Fruit fly (Drosophila melanogaster) whole organism, embryonic: ENCODE results near the gene Arv1.

Source experiments
- B-H2 ChIP-seq: fragments of 200-800 bp; sonication (Bioruptor generic); optimal IDR thresholded peaks from 2 replicates; lab custom pipeline; 2018; ENCODE audit warnings: missing biosample characterization, mild to moderate bottlenecking, missing genetic modification characterization
- CG10321 ChIP-seq: fragments of 200-800 bp; sonication (Bioruptor generic); IDR thresholded peaks from 2 replicates; pipeline ENCODE4 v1.3.6; 2022; ENCODE audit warnings: missing biosample characterization, missing genetic modification characterization
- CG10979 ChIP-seq: fragments of 200-800 bp; sonication (Bioruptor generic); optimal IDR thresholded peaks from 2 replicates; lab custom pipeline; 2018; ENCODE audit warnings: missing biosample characterization, mild to moderate bottlenecking, missing genetic modification characterization, moderate library complexity
- CG12155 ChIP-seq: fragments of 200-800 bp; sonication (Bioruptor generic); optimal IDR thresholded peaks from 3 replicates; lab custom pipeline; 2016; ENCODE audit warnings: missing biosample characterization, missing genetic modification characterization
- CG13775 ChIP-seq: fragments of 200-800 bp; sonication (Bioruptor generic); optimal IDR thresholded peaks from 3 replicates; lab custom pipeline; 2017; ENCODE audit warnings: missing biosample characterization, mild to moderate bottlenecking, missing genetic modification characterization
- CG15011 ChIP-seq: fragments of 200-800 bp; sonication (Bioruptor generic); optimal IDR thresholded peaks from 3 replicates; lab custom pipeline; 2018; ENCODE audit warnings: missing biosample characterization, mild to moderate bottlenecking, missing genetic modification characterization
- CG15073 ChIP-seq: fragments of 200-800 bp; sonication (Bioruptor generic); optimal IDR thresholded peaks from 2 replicates; lab custom pipeline; 2016; ENCODE audit warnings: missing biosample characterization, missing genetic modification characterization
- CG16813 ChIP-seq: fragments of 200-800 bp; sonication (Bioruptor generic); IDR thresholded peaks from 3 replicates; pipeline ENCODE4 v1.3.6; 2022; ENCODE audit warnings: missing biosample characterization, missing genetic modification characterization; ENCODE audit not compliant: partially characterized antibody
- CG2875 ChIP-seq: fragments of 200-800 bp; sonication (Bioruptor generic); optimal IDR thresholded peaks from 2 replicates; lab custom pipeline; 2017; ENCODE audit warnings: missing biosample characterization, mild to moderate bottlenecking, missing genetic modification characterization, missing genetic modification reagents
- CG42726 ChIP-seq: fragments of 200-800 bp; sonication (Bioruptor generic); IDR thresholded peaks from 2 replicates; pipeline ENCODE4 v1.3.6; 2022; ENCODE audit warnings: missing biosample characterization, missing genetic modification characterization; ENCODE audit not compliant: partially characterized antibody
- CG4424 ChIP-seq: fragments of 200-800 bp; sonication (Bioruptor generic); optimal IDR thresholded peaks from 3 replicates; lab custom pipeline; 2016; ENCODE audit warnings: missing biosample characterization, missing genetic modification characterization
- CG4854 ChIP-seq: fragments of 200-800 bp; sonication (Bioruptor generic); optimal IDR thresholded peaks from 2 replicates; lab custom pipeline; 2016; ENCODE audit warnings: missing biosample characterization, missing genetic modification characterization, inconsistent platforms
- CG6254 ChIP-seq: fragments of 200-800 bp; sonication (Bioruptor generic); optimal IDR thresholded peaks from 3 replicates; lab custom pipeline; 2017; ENCODE audit warnings: mild to moderate bottlenecking, missing biosample characterization, missing genetic modification reagents, missing genetic modification characterization
- CG6689 ChIP-seq: fragments of 200-800 bp; sonication (Bioruptor generic); IDR thresholded peaks from 2 replicates; pipeline ENCODE4 v1.3.6; 2022; ENCODE audit warnings: missing biosample characterization, missing genetic modification characterization
- CG6791 ChIP-seq: fragments of 200-800 bp; sonication (Bioruptor generic); IDR thresholded peaks from 3 replicates; pipeline ENCODE4 v1.3.6; 2022; ENCODE audit warnings: missing biosample characterization, missing genetic modification characterization; ENCODE audit not compliant: partially characterized antibody
- CG7745 ChIP-seq: fragments of 200-800 bp; sonication (Bioruptor generic); optimal IDR thresholded peaks from 2 replicates; lab custom pipeline; 2018; ENCODE audit warnings: missing biosample characterization, mild to moderate bottlenecking, missing genetic modification characterization, moderate library complexity
- CrebB ChIP-seq: fragments of 200-800 bp; sonication (Bioruptor generic); optimal IDR thresholded peaks from 3 replicates; lab custom pipeline; 2018; ENCODE audit warnings: missing biosample characterization, mild to moderate bottlenecking, missing genetic modification characterization
- E2f2 ChIP-seq: fragments of 200-800 bp; sonication (Bioruptor generic); IDR thresholded peaks from 2 replicates; pipeline ENCODE4 v1.3.6; 2022; ENCODE audit warnings: missing biosample characterization, missing genetic modification characterization
- H15 ChIP-seq: fragments of 200-800 bp; sonication (Bioruptor generic); IDR thresholded peaks from 3 replicates; pipeline ENCODE4 v1.3.6; 2022; ENCODE audit warnings: missing biosample characterization, missing genetic modification characterization
- Hey ChIP-seq: fragments of 200-800 bp; sonication (Bioruptor generic); optimal IDR thresholded peaks from 3 replicates; lab custom pipeline; 2018; ENCODE audit warnings: missing biosample characterization, mild to moderate bottlenecking, missing genetic modification characterization
- Hsf ChIP-seq: fragments of 200-800 bp; sonication (Bioruptor generic); optimal IDR thresholded peaks from 3 replicates; lab custom pipeline; 2016; ENCODE audit warnings: missing biosample characterization, missing genetic modification characterization
- Med ChIP-seq: fragments of 200-800 bp; sonication (Bioruptor generic); peaks from one replicate; lab custom pipeline; 2016; ENCODE audit warnings: missing biosample characterization, missing genetic modification characterization, mild to moderate bottlenecking, inconsistent platforms, moderate library complexity
- NfI ChIP-seq: fragments of 200-800 bp; sonication (Bioruptor generic); optimal IDR thresholded peaks from 3 replicates; lab custom pipeline; 2018; ENCODE audit warnings: missing biosample characterization, mild to moderate bottlenecking, missing genetic modification characterization, moderate library complexity
- Opbp ChIP-seq: fragments of 200-800 bp; sonication (Bioruptor generic); IDR thresholded peaks from 3 replicates; pipeline ENCODE4 v1.3.6; 2022; ENCODE audit warnings: missing biosample characterization, missing genetic modification characterization; ENCODE audit not compliant: partially characterized antibody
- PHDP ChIP-seq: fragments of 200-800 bp; sonication (Bioruptor generic); optimal IDR thresholded peaks from 3 replicates; lab custom pipeline; 2018; ENCODE audit warnings: missing biosample characterization, mild to moderate bottlenecking, missing genetic modification characterization, moderate library complexity
- Sin3A ChIP-seq: fragments of >200 bp; optimal IDR thresholded peaks from 2 replicates; lab custom pipeline; 2018
- Sox100B ChIP-seq: fragments of 200-800 bp; sonication (Bioruptor generic); optimal IDR thresholded peaks from 3 replicates; lab custom pipeline; 2018; ENCODE audit warnings: missing biosample characterization, mild to moderate bottlenecking, missing genetic modification characterization
- Sry-δ ChIP-seq: fragments of 200-800 bp; sonication (Bioruptor generic); optimal IDR thresholded peaks from 2 replicates; lab custom pipeline; 2016; ENCODE audit warnings: missing biosample characterization, missing genetic modification characterization
- Stat92E ChIP-seq, 3 experiments: fragments of >200 bp in 2 of 3; fragments of 200-800 bp in 1 of 3; sonication (Bioruptor generic) in 1 of 3; optimal IDR thresholded peaks; 2 replicates each; lab custom pipeline; 2017 to 2019; ENCODE audit warnings: missing biosample characterization in 3 of 3, missing genetic modification characterization in 3 of 3, mild to moderate bottlenecking in 1 of 3, moderate library complexity in 1 of 3
- bbx ChIP-seq: fragments of 200-800 bp; sonication (Bioruptor generic); IDR thresholded peaks from 2 replicates; pipeline ENCODE4 v1.3.6; 2022; ENCODE audit warnings: missing biosample characterization, missing genetic modification characterization; ENCODE audit not compliant: partially characterized antibody
- cad ChIP-seq: fragments of >200 bp; optimal IDR thresholded peaks from 2 replicates; lab custom pipeline; 2017; ENCODE audit warnings: missing biosample characterization, missing genetic modification characterization
- cato ChIP-seq: fragments of 200-800 bp; sonication (Bioruptor generic); optimal IDR thresholded peaks from 2 replicates; lab custom pipeline; 2016; ENCODE audit warnings: missing biosample characterization, missing genetic modification characterization, borderline replicate concordance
- dm ChIP-seq: fragments of 200-800 bp; sonication (Bioruptor generic); optimal IDR thresholded peaks from 3 replicates; lab custom pipeline; 2016; ENCODE audit warnings: missing biosample characterization, missing genetic modification characterization
- eve ChIP-seq, 2 experiments: fragments of >200 bp; optimal IDR thresholded peaks; 2 replicates each; lab custom pipeline; 2017; ENCODE audit warnings: missing biosample characterization in 2 of 2, missing genetic modification characterization in 2 of 2
- hb ChIP-seq: fragments of 200-800 bp; sonication (Bioruptor generic); IDR thresholded peaks from 3 replicates; pipeline ENCODE4 v1.3.6; 2022; ENCODE audit warnings: missing biosample characterization, missing genetic modification characterization; ENCODE audit not compliant: partially characterized antibody
- hbn ChIP-seq: fragments of 200-800 bp; sonication (Bioruptor generic); IDR thresholded peaks from 2 replicates; pipeline ENCODE4 v1.3.6; 2022; ENCODE audit warnings: missing biosample characterization, missing genetic modification characterization; ENCODE audit not compliant: partially characterized antibody
- ken ChIP-seq: fragments of 200-800 bp; sonication (Bioruptor generic); IDR thresholded peaks from 3 replicates; pipeline ENCODE4 v1.3.6; 2022; ENCODE audit warnings: missing biosample characterization, missing genetic modification characterization
- kni ChIP-seq: fragments of 200-800 bp; sonication (Bioruptor generic); optimal IDR thresholded peaks from 3 replicates; lab custom pipeline; 2017; ENCODE audit warnings: mild to moderate bottlenecking, missing biosample characterization, missing genetic modification reagents, missing genetic modification characterization
- lilli ChIP-seq: fragments of 200-800 bp; sonication (Bioruptor generic); optimal IDR thresholded peaks from 3 replicates; lab custom pipeline; 2016; ENCODE audit warnings: missing biosample characterization, missing genetic modification characterization
- luna ChIP-seq: fragments of 200-800 bp; sonication (Bioruptor generic); optimal IDR thresholded peaks from 2 replicates; lab custom pipeline; 2016; ENCODE audit warnings: missing biosample characterization, missing genetic modification characterization
- mam ChIP-seq: fragments of 200-800 bp; sonication (Bioruptor generic); optimal IDR thresholded peaks from 3 replicates; lab custom pipeline; 2016; ENCODE audit warnings: missing biosample characterization, missing genetic modification characterization
- pita ChIP-seq: fragments of 200-800 bp; sonication (Bioruptor generic); optimal IDR thresholded peaks from 2 replicates; lab custom pipeline; 2017; ENCODE audit warnings: missing biosample characterization, mild to moderate bottlenecking, missing genetic modification characterization
- row ChIP-seq: fragments of 200-800 bp; sonication (Bioruptor generic); IDR thresholded peaks from 3 replicates; pipeline ENCODE4 v1.3.6; 2022; ENCODE audit warnings: missing biosample characterization, missing genetic modification characterization
- salm ChIP-seq: fragments of 200-800 bp; sonication (Bioruptor generic); optimal IDR thresholded peaks from 2 replicates; lab custom pipeline; 2018; ENCODE audit warnings: missing biosample characterization, mild to moderate bottlenecking, missing genetic modification characterization
- sens ChIP-seq: fragments of 200-800 bp; sonication (Bioruptor generic); peaks from one replicate; lab custom pipeline; 2016; ENCODE audit warnings: missing biosample characterization, missing genetic modification characterization
- shn ChIP-seq: fragments of 200-800 bp; sonication (Bioruptor generic); optimal IDR thresholded peaks from 3 replicates; lab custom pipeline; 2016; ENCODE audit warnings: missing biosample characterization, missing genetic modification characterization
- tap ChIP-seq: fragments of 200-800 bp; optimal IDR thresholded peaks from 3 replicates; lab custom pipeline; 2019; ENCODE audit warnings: missing biosample characterization, mild to moderate bottlenecking, missing genetic modification characterization, moderate library complexity
- trem ChIP-seq: fragments of 200-800 bp; optimal IDR thresholded peaks from 3 replicates; lab custom pipeline; 2019; ENCODE audit warnings: missing biosample characterization, mild to moderate bottlenecking, missing genetic modification characterization, moderate library complexity

The Arv1 gene

DNA sequence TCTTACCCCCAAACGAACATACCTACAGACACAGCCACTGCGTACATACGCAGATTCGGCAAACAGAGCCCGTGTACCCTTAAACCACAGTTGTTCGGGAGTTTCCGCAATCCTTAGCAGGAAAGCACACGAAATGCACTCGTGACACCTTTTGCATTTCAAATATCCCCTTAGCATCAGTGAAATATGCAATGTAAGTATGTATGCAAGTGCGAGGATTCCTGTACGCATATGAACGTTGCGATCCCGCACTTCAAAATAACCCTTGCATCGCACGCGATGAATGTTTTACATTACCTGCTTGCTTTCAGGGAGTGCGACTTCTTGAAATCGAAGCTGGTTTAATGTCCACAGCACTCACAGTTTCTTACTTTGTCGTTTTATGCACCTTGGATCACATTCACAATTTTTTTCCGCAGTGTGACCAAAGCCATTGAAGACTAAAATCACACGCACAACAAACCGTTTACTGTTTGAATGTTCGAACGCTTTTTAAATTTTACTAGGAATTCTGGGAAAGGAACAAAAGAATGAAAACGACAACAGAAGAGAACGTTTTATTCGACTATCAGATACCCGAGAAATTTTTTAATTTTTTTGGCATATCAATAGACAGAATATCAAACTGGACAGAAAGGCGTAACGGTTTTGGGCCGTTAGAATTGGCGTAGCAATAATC is 4.3 kb upstream of the Arv1 start, which contains the start of gene Mkrn1 (continued):
- peak; percentile 53 for TF ChIP-seq trem
- 0 out of 2 replicates have a peak, but pooled peaks have one; percentile 22 for TF ChIP-seq hbn (GFP tag; lab: Robert Waterston, UW)
- TF ChIP-seq eve (GFP tag; optimal IDR thresholded peaks at IDR 0.05; lab: Kevin White, UChicago): no peak
- TF ChIP-seq cato (GFP tag; lab: Kevin White, UChicago): no peak
- peak; percentile 44 for TF ChIP-seq E2f2 (GFP tag; lab: Robert Waterston, UW)
- TF ChIP-seq CG6791 (GFP tag; lab: Robert Waterston, UW): peak; percentile 94
- TF ChIP-seq CG6689 (GFP tag; lab: Robert Waterston, UW): no peak
- TF ChIP-seq ken (GFP tag; lab: Robert Waterston, UW): no peak
- no peak for TF ChIP-seq lilli (GFP tag; lab: Kevin White, UChicago)
- TF ChIP-seq luna (GFP tag; lab: Kevin White, UChicago): no peak
- no peak for TF ChIP-seq CG4854 (GFP tag; lab: Kevin White, UChicago)
- no peak for TF ChIP-seq B-H2 (GFP tag; lab: Kevin White, UChicago)
- no peak for TF ChIP-seq CrebB
- TF ChIP-seq CG13775 (GFP tag; lab: Kevin White, UChicago): no peak
- TF ChIP-seq tap (tag; lab: Kevin White, UChicago): no peak
- no peak for TF ChIP-seq Sox100B (GFP tag; lab: Kevin White, UChicago)
- no peak for TF ChIP-seq Hsf (GFP tag; lab: Kevin White, UChicago)
- TF ChIP-seq CG42726 (GFP tag; lab: Robert Waterston, UW): peak; percentile 51; the same call in 1 of the 2 replicates
- peak; percentile 46 for TF ChIP-seq Sry-δ (GFP tag; lab: Kevin White, UChicago)
- TF ChIP-seq pita (GFP tag; lab: Kevin White, UChicago): no peak
- TF ChIP-seq CG15011 (GFP tag; lab: Kevin White, UChicago): no peak
- no peak for TF ChIP-seq CG6254 (GFP tag; lab: Kevin White, UChicago)
- peak; percentile 52; the same call in 2 of the 3 replicates for TF ChIP-seq row (GFP tag; lab: Robert Waterston, UW)
- TF ChIP-seq Opbp (GFP tag; lab: Robert Waterston, UW): peak; percentile 79
- no peak for TF ChIP-seq Hey
- TF ChIP-seq salm (tag; lab: Kevin White, UChicago): no peak
- peak in 1 of 3 experiments; percentile 58 for TF ChIP-seq Stat92E (GFP tag; optimal IDR thresholded peaks at IDR 0.05; lab: Kevin White, UChicago)
- peak; percentile 90 for TF ChIP-seq hb
- no peak for TF ChIP-seq CG12155 (GFP tag; lab: Kevin White, UChicago)
- TF ChIP-seq bbx (GFP tag; lab: Robert Waterston, UW): peak; percentile 77
- TF ChIP-seq CG16813 (GFP tag; lab: Robert Waterston, UW): peak; percentile 94
- TF ChIP-seq NfI (GFP tag; lab: Kevin White, UChicago): no peak
- no peak for TF ChIP-seq cad (GFP tag; lab: Kevin White, UChicago)
- TF ChIP-seq Sin3A: peak; percentile 26

DNA sequence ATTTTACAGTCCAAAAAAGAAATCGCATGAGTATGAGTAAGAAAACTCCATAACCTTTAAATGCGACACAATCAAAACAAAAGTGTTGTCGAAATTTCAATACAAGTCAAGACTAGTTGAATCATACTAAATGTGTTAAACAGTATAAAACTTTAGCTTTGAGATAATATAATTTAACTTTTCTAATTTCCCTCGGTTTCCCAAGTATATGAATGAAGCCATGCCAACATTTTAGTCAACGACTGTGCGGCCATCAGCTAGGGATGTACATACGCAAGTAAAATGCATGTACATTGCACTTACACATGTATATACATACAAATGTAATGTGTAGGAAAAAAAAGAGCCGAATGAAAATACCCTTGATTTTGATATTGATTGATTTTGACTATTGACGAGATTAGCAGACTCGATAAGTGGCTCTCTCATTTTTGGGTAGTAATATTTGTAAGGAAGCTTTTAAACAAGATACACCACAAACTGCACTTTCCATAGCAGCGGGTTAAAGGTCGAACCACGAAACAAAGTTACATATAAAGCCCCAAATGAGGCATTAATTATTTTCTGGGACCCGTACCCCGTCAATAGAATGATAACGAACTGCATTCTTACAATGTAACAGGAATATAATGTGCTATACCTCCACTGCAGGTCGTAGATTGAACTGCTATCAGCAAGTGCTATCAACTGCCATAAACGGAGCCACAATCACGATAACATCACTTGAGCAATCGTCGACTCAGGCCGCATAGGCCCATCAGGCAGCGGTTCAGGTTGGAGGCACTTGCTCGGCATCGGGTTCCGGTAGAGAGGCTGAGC is 4.9 kb downstream of the Arv1 start:
- no peak for TF ChIP-seq PHDP (tag; lab: Kevin White, UChicago)
- TF ChIP-seq mam: no peak
- no peak for TF ChIP-seq CG7745 (tag; lab: Kevin White, UChicago)
- peak; percentile 77 for TF ChIP-seq sens
- peak; percentile 22 for TF ChIP-seq Med (GFP tag; lab: Kevin White, UChicago)
- peak; percentile 26 for TF ChIP-seq CG2875
- TF ChIP-seq CG4424: peak; percentile 16
- peak; percentile 33 for TF ChIP-seq CG10979 (tag; lab: Kevin White, UChicago)
- TF ChIP-seq CG15073 (GFP tag; lab: Kevin White, UChicago): peak; percentile 96
- no peak for TF ChIP-seq CG15011 (GFP tag; lab: Kevin White, UChicago)
- no peak for TF ChIP-seq shn
- TF ChIP-seq dm (GFP tag; lab: Kevin White, UChicago): no peak
- TF ChIP-seq kni (GFP tag; lab: Kevin White, UChicago): no peak
- TF ChIP-seq CG10321: no peak
- TF ChIP-seq H15: no peak
